Worm (Caenorhabditis elegans): ENCODE measurements around the gene mars-1.

The mars-1 gene

ce11 chrIV:11601721-11602405 is 33.4 kb downstream of the mars-1 start (continued):
- TF ChIP-seq vab-7 (GFP tag; IDR thresholded peaks at IDR 0.05), result no peak
- no peak for TF ChIP-seq spr-3 (GFP tag; optimal IDR thresholded peaks at IDR 0.05)
- no peak for TF ChIP-seq mxl-2 (GFP tag; conservative IDR thresholded peaks at IDR 0.05)
- TF ChIP-seq fkh-10 (GFP tag; optimal IDR thresholded peaks at IDR 0.05), result peak; percentile 27
- TF ChIP-seq set-16 (GFP tag; IDR thresholded peaks at IDR 0.05), result peak; percentile 9; the same call in 1 of the 2 replicates
- TF ChIP-seq F10B5.3 (tag; optimal IDR thresholded peaks at IDR 0.05), result no peak
- TF ChIP-seq ceh-32 (tag; optimal IDR thresholded peaks at IDR 0.05; ENCODE audit: poor library complexity), result no peak
- TF ChIP-seq zfp-2 (tag; optimal IDR thresholded peaks at IDR 0.05), result no peak
- TF ChIP-seq zag-1 (tag; optimal IDR thresholded peaks at IDR 0.05), result no peak
- TF ChIP-seq pqm-1 (tag; optimal IDR thresholded peaks at IDR 0.05), result no peak
- TF ChIP-seq tra-1 (GFP tag; IDR thresholded peaks at IDR 0.05), result no peak
- TF ChIP-seq R02D3.7 (tag; optimal IDR thresholded peaks at IDR 0.05), result no peak
- peak; percentile 63 for TF ChIP-seq dpl-1 (GFP tag; optimal IDR thresholded peaks at IDR 0.05)
- TF ChIP-seq nhr-42 (GFP tag; IDR thresholded peaks at IDR 0.05), result no peak
- TF ChIP-seq saeg-2 (GFP tag; IDR thresholded peaks at IDR 0.05), result no peak
- no peak for TF ChIP-seq lin-29 (GFP tag; IDR thresholded peaks at IDR 0.05)
- peak; percentile 86 for TF ChIP-seq mes-2 (tag; optimal IDR thresholded peaks at IDR 0.05; ENCODE audit: poor library complexity, severe bottlenecking)
- peak; percentile 37 for TF ChIP-seq unc-130 (GFP tag; optimal IDR thresholded peaks at IDR 0.05)
- TF ChIP-seq mep-1 (tag; optimal IDR thresholded peaks at IDR 0.05), result peak; percentile 70
- no peak for TF ChIP-seq mdt-29 (GFP tag; IDR thresholded peaks at IDR 0.05)
- no peak for TF ChIP-seq Y75B8A.6 (GFP tag; IDR thresholded peaks at IDR 0.05)
- TF ChIP-seq lin-13 (GFP tag; optimal IDR thresholded peaks at IDR 0.05), result peak; percentile 67
- peak; percentile 89 for TF ChIP-seq aha-1 (tag)
- no peak for TF ChIP-seq ztf-7 (tag; optimal IDR thresholded peaks at IDR 0.05)
- TF ChIP-seq ZK337.2 (GFP tag; IDR thresholded peaks at IDR 0.05), result no peak
- no peak for TF ChIP-seq ceh-62 (tag; optimal IDR thresholded peaks at IDR 0.05)
- TF ChIP-seq lin-39 (tag; optimal IDR thresholded peaks at IDR 0.05), result no peak
- no peak for TF ChIP-seq zip-11 (GFP tag; IDR thresholded peaks at IDR 0.05)
- no peak; the same call in 1 of the 2 replicates for TF ChIP-seq dmd-6 (GFP tag; IDR thresholded peaks at IDR 0.05)
- no peak for TF ChIP-seq lin-15B (tag; optimal IDR thresholded peaks at IDR 0.05)
- no peak for TF ChIP-seq daf-19 (GFP tag; conservative IDR thresholded peaks at IDR 0.05)
- TF ChIP-seq tag-97 (GFP tag; IDR thresholded peaks at IDR 0.05), result no peak
- no peak for TF ChIP-seq cey-2 (tag; optimal IDR thresholded peaks at IDR 0.05; ENCODE audit: borderline replicate concordance, insufficient read depth)
- TF ChIP-seq hlh-30 (tag; optimal IDR thresholded peaks at IDR 0.05; ENCODE audit: insufficient read depth), result peak; percentile 48
- peak; percentile 43 for TF ChIP-seq nhr-6 (tag; optimal IDR thresholded peaks at IDR 0.05)
- TF ChIP-seq snpc-1.2 (GFP tag; IDR thresholded peaks at IDR 0.05), result peak; percentile 44; the same call in 1 of the 2 replicates
- no peak for TF ChIP-seq snpc-4 (tag; optimal IDR thresholded peaks at IDR 0.05)
- TF ChIP-seq F49E8.2 (tag; optimal IDR thresholded peaks at IDR 0.05; ENCODE audit: borderline replicate concordance), result no peak
- TF ChIP-seq zip-2 (tag; optimal IDR thresholded peaks at IDR 0.05), result no peak
- TF ChIP-seq spr-1 (tag; optimal IDR thresholded peaks at IDR 0.05), result peak; percentile 54
- no peak for TF ChIP-seq nhr-76 (tag; optimal IDR thresholded peaks at IDR 0.05)
- 0 out of 2 replicates have a peak, but pooled peaks have one; percentile 30 for TF ChIP-seq ctbp-1 (GFP tag; IDR thresholded peaks at IDR 0.05)
- TF ChIP-seq nhr-10 (tag; optimal IDR thresholded peaks at IDR 0.05), result no peak
- peak; percentile 27 for TF ChIP-seq F37D6.2 (tag; optimal IDR thresholded peaks at IDR 0.05)
- TF ChIP-seq daf-8 (GFP tag; IDR thresholded peaks at IDR 0.05), result no peak
- TF ChIP-seq pha-4 (GFP tag; IDR thresholded peaks at IDR 0.05), result peak; percentile 57; the same call in 1 of the 2 replicates
- no peak for TF ChIP-seq pha-4 (tag; optimal IDR thresholded peaks at IDR 0.05)
- TF ChIP-seq madf-9 (GFP tag; conservative IDR thresholded peaks at IDR 0.05), result no peak
- TF ChIP-seq unc-39 (tag; optimal IDR thresholded peaks at IDR 0.05), result no peak
- TF ChIP-seq nhr-102 (tag; optimal IDR thresholded peaks at IDR 0.05), result peak; percentile 54
- peak; percentile 46 for TF ChIP-seq hlh-11 (tag; optimal IDR thresholded peaks at IDR 0.05)

All from whole organism, L4 larva.